Fruit fly (Drosophila melanogaster): ENCODE results near the gene CG18231.

The CG18231 gene

dm6 chr3L:18625786-18626185, 18.5 kb downstream of the CG18231 start, which contains the start of gene MYPT-75D (continued):
- peak; percentile 35 for TF ChIP-seq nom (GFP tag; optimal IDR thresholded peaks at IDR 0.05)
- peak; percentile 87 for TF ChIP-seq HLH4C (GFP tag; IDR thresholded peaks at IDR 0.05; ENCODE audit: partially characterized antibody)
- TF ChIP-seq tap (tag; optimal IDR thresholded peaks at IDR 0.05), result peak; percentile 18
- TF ChIP-seq org-1 (GFP tag; optimal IDR thresholded peaks at IDR 0.05), result no peak
- TF ChIP-seq al (GFP tag; IDR thresholded peaks at IDR 0.05), result no peak
- no peak for TF ChIP-seq dmrt11E (tag; optimal IDR thresholded peaks at IDR 0.05)
- no peak for TF ChIP-seq ap (GFP tag; IDR thresholded peaks at IDR 0.05)
- TF ChIP-seq CG30020 (tag; optimal IDR thresholded peaks at IDR 0.05), result peak; percentile 29
- 0 out of 2 replicates have a peak, but pooled peaks have one; percentile 6 for TF ChIP-seq Xrp1 (GFP tag; IDR thresholded peaks at IDR 0.05)
- no peak for TF ChIP-seq CG10431 (GFP tag; optimal IDR thresholded peaks at IDR 0.05)
- TF ChIP-seq Lhr (GFP tag; optimal IDR thresholded peaks at IDR 0.05), result peak; percentile 12
- no peak for TF ChIP-seq H2.0 (GFP tag; IDR thresholded peaks at IDR 0.05)
- TF ChIP-seq row (GFP tag; IDR thresholded peaks at IDR 0.05), result 0 out of 3 replicates have a peak, but pooled peaks have one; percentile 33
- TF ChIP-seq HmgD (GFP tag; optimal IDR thresholded peaks at IDR 0.05), result peak; percentile 3
- no peak for TF ChIP-seq pnt (GFP tag; optimal IDR thresholded peaks at IDR 0.05)
- peak; percentile 93 for TF ChIP-seq Med (GFP tag)
- TF ChIP-seq Rfx (GFP tag; IDR thresholded peaks at IDR 0.05), result peak; percentile 38; the same call in 1 of the 2 replicates
- TF ChIP-seq CG15696 (tag; optimal IDR thresholded peaks at IDR 0.05), result no peak
- TF ChIP-seq CG10979 (tag; optimal IDR thresholded peaks at IDR 0.05), result peak; percentile 6
- TF ChIP-seq Atf-2 (GFP tag; optimal IDR thresholded peaks at IDR 0.05), result no peak
- peak; percentile 26 for TF ChIP-seq ac (GFP tag; optimal IDR thresholded peaks at IDR 0.05)
- peak; percentile 25 for TF ChIP-seq fd102C (GFP tag; optimal IDR thresholded peaks at IDR 0.05)
- TF ChIP-seq vfl (GFP tag; optimal IDR thresholded peaks at IDR 0.05), result no peak
- TF ChIP-seq dimm (GFP tag; IDR thresholded peaks at IDR 0.05), result no peak
- TF ChIP-seq cad (GFP tag; optimal IDR thresholded peaks at IDR 0.05), result no peak
- TF ChIP-seq vnd (GFP tag; IDR thresholded peaks at IDR 0.05; ENCODE audit: partially characterized antibody), result peak; percentile 72; the same call in 1 of the 3 replicates
- TF ChIP-seq H15 (GFP tag; IDR thresholded peaks at IDR 0.05), result no peak
- peak; percentile 83 for TF ChIP-seq Dref (GFP tag; IDR thresholded peaks at IDR 0.05)
- TF ChIP-seq CG2875 (GFP tag; optimal IDR thresholded peaks at IDR 0.05), result no peak
- no peak for TF ChIP-seq croc (GFP tag; conservative IDR thresholded peaks at IDR 0.05)
- peak; percentile 35 for TF ChIP-seq CG2202 (tag; optimal IDR thresholded peaks at IDR 0.05)
- no peak for TF ChIP-seq CG7786 (GFP tag; optimal IDR thresholded peaks at IDR 0.05)
- TF ChIP-seq bowl (GFP tag; IDR thresholded peaks at IDR 0.05), result no peak
- peak in 1 of 2 experiments; percentile 19 for TF ChIP-seq Eip74EF (GFP tag; optimal IDR thresholded peaks at IDR 0.05)
- peak; percentile 10 for TF ChIP-seq Xbp1 (GFP tag; optimal IDR thresholded peaks at IDR 0.05)
- TF ChIP-seq repo (GFP tag; optimal IDR thresholded peaks at IDR 0.05), result peak; percentile 10
- TF ChIP-seq CG31365 (tag; optimal IDR thresholded peaks at IDR 0.05), result peak; percentile 24
- no peak for TF ChIP-seq CG1832 (GFP tag; optimal IDR thresholded peaks at IDR 0.05)
- no peak for TF ChIP-seq CG30431 (GFP tag; optimal IDR thresholded peaks at IDR 0.05)
- peak; percentile 44 for TF ChIP-seq nmo (GFP tag; optimal IDR thresholded peaks at IDR 0.05)
- TF ChIP-seq chm (GFP tag; IDR thresholded peaks at IDR 0.05), result peak; percentile 83
- TF ChIP-seq CG4282 (GFP tag; optimal IDR thresholded peaks at IDR 0.05), result peak; percentile 41
- no peak for TF ChIP-seq CG14050 (GFP tag; IDR thresholded peaks at IDR 0.05)
- TF ChIP-seq cg (GFP tag; optimal IDR thresholded peaks at IDR 0.05), result peak; percentile 58
- TF ChIP-seq sob (GFP tag; IDR thresholded peaks at IDR 0.05), result 0 out of 2 replicates have a peak, but pooled peaks have one; percentile 33
- no peak for TF ChIP-seq CG18476 (GFP tag; optimal IDR thresholded peaks at IDR 0.05)
- TF ChIP-seq sens (GFP tag), result peak; percentile 90
- no peak for TF ChIP-seq CG3726 (GFP tag; IDR thresholded peaks at IDR 0.05)
- peak; percentile 100 for TF ChIP-seq Jarid2 (GFP tag; optimal IDR thresholded peaks at IDR 0.05)
- TF ChIP-seq tx (GFP tag; optimal IDR thresholded peaks at IDR 0.05), result no peak
- TF ChIP-seq sr (GFP tag; IDR thresholded peaks at IDR 0.05), result peak; percentile 54; the same call in 1 of the 3 replicates
